Fruit fly (Drosophila melanogaster): ENCODE data around the gene CG7548.

dm6 chr3L:7518351-7519102 lies 12.5 kb upstream of the CG7548 start, which contains the start of gene ltl:
- TF ChIP-seq Abd-B (GFP tag; optimal IDR thresholded peaks at IDR 0.05), result no peak
- peak; percentile 20 for TF ChIP-seq Vsx2 (GFP tag; optimal IDR thresholded peaks at IDR 0.05; ENCODE audit: partially characterized antibody)
- no peak for TF ChIP-seq tai (GFP tag; optimal IDR thresholded peaks at IDR 0.05)
- TF ChIP-seq Mio (GFP tag; optimal IDR thresholded peaks at IDR 0.05), result no peak
- peak; percentile 91 for TF ChIP-seq Dfd (GFP tag; optimal IDR thresholded peaks at IDR 0.05)
